Worm (Caenorhabditis elegans) whole organism, early embryonic: ENCODE results near the gene C04G6.2.

Experiments
- B0310.2 ChIP-seq: sonication (generic microtip); optimal IDR thresholded peaks from 2 replicates; lab custom pipeline; 2016; ENCODE audit warnings: mild to moderate bottlenecking, missing genetic modification characterization, missing compliant biosample characterization
- F13C5.2 ChIP-seq: sonication (generic microtip); optimal IDR thresholded peaks from 2 replicates; lab custom pipeline; 2017; ENCODE audit warnings: mild to moderate bottlenecking, missing genetic modification characterization, inconsistent platforms, missing compliant biosample characterization
- aly-1 ChIP-seq: sonication (generic microtip); optimal IDR thresholded peaks from 2 replicates; lab custom pipeline; 2016; ENCODE audit warnings: missing genetic modification characterization, missing compliant biosample characterization
- ama-1 ChIP-seq: fragments of 150-350 bp; optimal IDR thresholded peaks from 2 replicates; lab custom pipeline; 2014
- ceh-13 ChIP-seq: fragments of 200-800 bp; sonication (Bioruptor generic); optimal IDR thresholded peaks from 2 replicates; lab custom pipeline; 2018; ENCODE audit warnings: mild to moderate bottlenecking, missing genetic modification characterization, missing compliant biosample characterization
- ceh-36 ChIP-seq: sonication (generic microtip); optimal IDR thresholded peaks from 2 replicates; lab custom pipeline; 2016; ENCODE audit warnings: missing genetic modification characterization, inconsistent platforms, missing compliant biosample characterization
- ets-7 ChIP-seq: sonication (generic microtip); optimal IDR thresholded peaks from 2 replicates; lab custom pipeline; 2016; ENCODE audit warnings: missing genotype, missing genetic modification characterization, missing compliant biosample characterization
- flt-1 ChIP-seq: fragments of 200-800 bp; sonication (Bioruptor generic); IDR thresholded peaks from 2 replicates; pipeline ENCODE4 v1.3.6; 2022; ENCODE audit warnings: missing genetic modification characterization, missing compliant biosample characterization
- hmbx-1 ChIP-seq: sonication (generic microtip); optimal IDR thresholded peaks from 2 replicates; lab custom pipeline; 2016; ENCODE audit warnings: mild to moderate bottlenecking, missing genetic modification characterization, missing compliant biosample characterization
- hmg-4 ChIP-seq: fragments of 200-800 bp; sonication (Bioruptor generic); optimal IDR thresholded peaks from 2 replicates; lab custom pipeline; 2018; ENCODE audit warnings: mild to moderate bottlenecking, missing genetic modification characterization, missing compliant biosample characterization
- hnd-1 ChIP-seq: sonication (generic microtip); optimal IDR thresholded peaks from 2 replicates; lab custom pipeline; 2016; ENCODE audit warnings: missing genetic modification characterization, missing compliant biosample characterization
- pes-1 ChIP-seq: fragments of 200-800 bp; sonication (Bioruptor generic); IDR thresholded peaks from 2 replicates; pipeline ENCODE4 v1.3.6; 2022; ENCODE audit warnings: missing genetic modification reagents, missing genetic modification characterization, missing compliant biosample characterization
- scrt-1 ChIP-seq: fragments of 200-800 bp; sonication (Bioruptor generic); IDR thresholded peaks from 2 replicates; pipeline ENCODE4 v1.3.6; 2022; ENCODE audit warnings: missing genetic modification characterization, missing compliant biosample characterization
- sea-1 ChIP-seq: fragments of 200-800 bp; sonication (Bioruptor generic); conservative IDR thresholded peaks from 2 replicates; pipeline ENCODE4 v1.3.6; 2022; ENCODE audit warnings: missing genetic modification characterization, missing compliant biosample characterization
- tbx-11 ChIP-seq: fragments of 200-800 bp; sonication (Bioruptor generic); IDR thresholded peaks from 2 replicates; pipeline ENCODE4 v1.3.6; 2022; ENCODE audit warnings: missing genetic modification characterization, missing compliant biosample characterization
- tbx-37 ChIP-seq: fragments of 200-800 bp; sonication (Bioruptor generic); conservative IDR thresholded peaks from 2 replicates; pipeline ENCODE4 v1.3.6; 2022; ENCODE audit warnings: missing genetic modification reagents, missing genetic modification characterization, missing compliant biosample characterization
- tra-4 ChIP-seq: sonication (generic microtip); optimal IDR thresholded peaks from 2 replicates; lab custom pipeline; 2017; ENCODE audit warnings: missing genetic modification characterization, missing compliant biosample characterization

C04G6.2 gene

ce11 chrII:5092362-5093281 lies at the start of gene C04G6.2:
Gene C04G6.2, plus strand, starts transcription at chrII:5093231.
- TF ChIP-seq ama-1 (no peak), flt-1 (GFP tag; lab: Robert Waterston, UW) (no peak), ceh-36 (no peak), hnd-1 (tag; lab: Kevin White, UChicago) (no peak), pes-1 (GFP tag; lab: Robert Waterston, UW) (no peak), aly-1 (tag; lab: Kevin White, UChicago) (no peak), tbx-37 (GFP tag; lab: Robert Waterston, UW) (no peak), hmg-4 (GFP tag; lab: Kevin White, UChicago) (no peak), scrt-1 (GFP tag; lab: Robert Waterston, UW) (no peak), ceh-13 (no peak), B0310.2 (no peak), hmbx-1 (tag; lab: Kevin White, UChicago) (no peak), sea-1 (GFP tag; lab: Robert Waterston, UW) (no peak), tra-4 (no peak), ets-7 (tag; lab: Kevin White, UChicago) (no peak), F13C5.2 (tag; lab: Kevin White, UChicago) (no peak), tbx-11 (no peak)

- TF ChIP-seq aly-1 (tag; lab: Kevin White, UChicago), result no peak
These were observed 46.5 kb upstream of the C04G6.2 start for ce11 chrII:5046209-5047200.

- TF ChIP-seq hnd-1 (tag; lab: Kevin White, UChicago) (no peak), sea-1 (GFP tag; lab: Robert Waterston, UW) (no peak), ceh-36 (no peak), ets-7 (tag; lab: Kevin White, UChicago) (no peak), hmbx-1 (tag; lab: Kevin White, UChicago) (no peak), tbx-11 (no peak), tbx-37 (GFP tag; lab: Robert Waterston, UW) (no peak), hmg-4 (GFP tag; lab: Kevin White, UChicago) (no peak), tra-4 (no peak), F13C5.2 (tag; lab: Kevin White, UChicago) (no peak), B0310.2 (no peak), aly-1 (tag; lab: Kevin White, UChicago) (no peak), pes-1 (GFP tag; lab: Robert Waterston, UW) (no peak), ceh-13 (no peak), ama-1 (no peak), scrt-1 (GFP tag; lab: Robert Waterston, UW) (no peak), flt-1 (GFP tag; lab: Robert Waterston, UW) (no peak)
These were observed 45.8 kb upstream of the C04G6.2 start for ce11 chrII:5047279-5047678.

- TF ChIP-seq hmg-4 (GFP tag; lab: Kevin White, UChicago) (no peak), F13C5.2 (tag; lab: Kevin White, UChicago) (no peak), aly-1 (tag; lab: Kevin White, UChicago) (no peak), scrt-1 (GFP tag; lab: Robert Waterston, UW) (no peak), hmbx-1 (tag; lab: Kevin White, UChicago) (no peak), ets-7 (tag; lab: Kevin White, UChicago) (no peak), tbx-37 (GFP tag; lab: Robert Waterston, UW) (no peak), ceh-13 (no peak), hnd-1 (tag; lab: Kevin White, UChicago) (no peak), tbx-11 (no peak), tra-4 (no peak), ama-1 (no peak), B0310.2 (no peak), ceh-36 (no peak), flt-1 (GFP tag; lab: Robert Waterston, UW) (no peak), pes-1 (GFP tag; lab: Robert Waterston, UW) (no peak)
These were observed 44.7 kb upstream of the C04G6.2 start for ce11 chrII:5048185-5048795.

- TF ChIP-seq ceh-13, result no peak
- no peak for TF ChIP-seq hnd-1 (tag; lab: Kevin White, UChicago)
- no peak for TF ChIP-seq aly-1 (tag; lab: Kevin White, UChicago)
- TF ChIP-seq flt-1 (GFP tag; lab: Robert Waterston, UW), result no peak
- no peak for TF ChIP-seq hmbx-1 (tag; lab: Kevin White, UChicago)
- no peak for TF ChIP-seq F13C5.2 (tag; lab: Kevin White, UChicago)
These were observed 43.8 kb upstream of the C04G6.2 start for ce11 chrII:5049249-5049648.

- no peak for TF ChIP-seq ceh-36
- TF ChIP-seq hmbx-1 (tag; lab: Kevin White, UChicago), result no peak
- TF ChIP-seq tbx-37 (GFP tag; lab: Robert Waterston, UW), result no peak
- TF ChIP-seq hnd-1 (tag; lab: Kevin White, UChicago), result no peak
- TF ChIP-seq ets-7 (tag; lab: Kevin White, UChicago), result no peak
- no peak for TF ChIP-seq scrt-1 (GFP tag; lab: Robert Waterston, UW)
- TF ChIP-seq tbx-11, result no peak
- no peak for TF ChIP-seq flt-1 (GFP tag; lab: Robert Waterston, UW)
- no peak for TF ChIP-seq aly-1 (tag; lab: Kevin White, UChicago)
- TF ChIP-seq ceh-13, result no peak
- no peak for TF ChIP-seq tra-4
- no peak for TF ChIP-seq sea-1 (GFP tag; lab: Robert Waterston, UW)
- no peak for TF ChIP-seq B0310.2
- no peak for TF ChIP-seq F13C5.2 (tag; lab: Kevin White, UChicago)
- no peak for TF ChIP-seq ama-1
- no peak for TF ChIP-seq hmg-4 (GFP tag; lab: Kevin White, UChicago)
These were observed 43.1 kb upstream of the C04G6.2 start, which contains the start of gene F33G12.6 for ce11 chrII:5049865-5050342. Gene F33G12.6, plus strand, starts transcription at chrII:5049915.
